Worm (Caenorhabditis elegans) whole organism, dauer: ENCODE results near the gene C53C11.1.

Experiments used
- unc-62 ChIP-seq: sonication (generic microtip); optimal IDR thresholded peaks from 2 replicates; lab custom pipeline; 2017; ENCODE audit warnings: missing biosample characterization, missing genetic modification reagents, missing genetic modification characterization

Gene C53C11.1

ce11 chrX:17336354-17336753 lies 4.2 kb upstream of the C53C11.1 start, which contains the start of gene C53C11.2:
C53C11.2 (plus strand) TSS chrX:17336637.
- TF ChIP-seq unc-62, result no peak

ce11 chrX:17338944-17339343 lies 1.6 kb upstream of the C53C11.1 start:
- no peak for TF ChIP-seq unc-62

ce11 chrX:17349411-17349810 lies 8.8 kb downstream of the C53C11.1 start:
- no peak for TF ChIP-seq unc-62

ce11 chrX:17352098-17352497 lies 11.5 kb downstream of the C53C11.1 start:
- TF ChIP-seq unc-62, result no peak

- no peak for TF ChIP-seq unc-62
These were observed 14.9 kb downstream of the C53C11.1 start for ce11 chrX:17355462-17355861.

ce11 chrX:17356748-17357147 lies 16.2 kb downstream of the C53C11.1 start:
- TF ChIP-seq unc-62, result no peak

- TF ChIP-seq unc-62, result no peak
These were observed 18.9 kb downstream of the C53C11.1 start, which contains the start of gene npr-36 for ce11 chrX:17359452-17359851. npr-36 (plus strand) TSS chrX:17359752.

- TF ChIP-seq unc-62, result no peak
These were observed 21.9 kb downstream of the C53C11.1 start, which contains the start of gene F10D7.11 for ce11 chrX:17362529-17362928. F10D7.11 (plus strand) TSS chrX:17362829.

ce11 chrX:17363491-17363890 lies 22.9 kb downstream of the C53C11.1 start:
- TF ChIP-seq unc-62, result no peak

ce11 chrX:17368542-17368941 lies 28.0 kb downstream of the C53C11.1 start, which contains the start of gene mfsd-10:
mfsd-10 (minus strand) TSS chrX:17368642.
- TF ChIP-seq unc-62, result no peak

ce11 chrX:17369514-17369913 lies 28.9 kb downstream of the C53C11.1 start:
- TF ChIP-seq unc-62, result no peak

ce11 chrX:17373955-17374354 lies 33.4 kb downstream of the C53C11.1 start:
- TF ChIP-seq unc-62, result no peak

ce11 chrX:17374534-17374933 lies 34.0 kb downstream of the C53C11.1 start, which contains the start of gene F10D7.3:
F10D7.3 (minus strand) TSS chrX:17374634.
- TF ChIP-seq unc-62, result no peak

ce11 chrX:17375877-17376276 lies 35.3 kb downstream of the C53C11.1 start:
- no peak for TF ChIP-seq unc-62

- TF ChIP-seq unc-62, result no peak
These were observed 38.4 kb downstream of the C53C11.1 start for ce11 chrX:17378996-17379395.

ce11 chrX:17379675-17380074 lies 39.1 kb downstream of the C53C11.1 start, which contains the start of gene F10D7.10:
F10D7.10 (minus strand) TSS chrX:17379775.
- TF ChIP-seq unc-62, result no peak

- TF ChIP-seq unc-62, result no peak
These were observed 41.4 kb downstream of the C53C11.1 start, which contains the start of gene F10D7.4 for ce11 chrX:17381975-17382374. F10D7.4 (minus strand) TSS chrX:17382075.

- TF ChIP-seq unc-62, result no peak
These were observed 43.8 kb downstream of the C53C11.1 start for ce11 chrX:17384343-17384742.

- no peak for TF ChIP-seq unc-62
These were observed 44.5 kb downstream of the C53C11.1 start for ce11 chrX:17385102-17385501.
